Worm (Caenorhabditis elegans): Measurements from ENCODE around the gene clec-208.

DNA sequence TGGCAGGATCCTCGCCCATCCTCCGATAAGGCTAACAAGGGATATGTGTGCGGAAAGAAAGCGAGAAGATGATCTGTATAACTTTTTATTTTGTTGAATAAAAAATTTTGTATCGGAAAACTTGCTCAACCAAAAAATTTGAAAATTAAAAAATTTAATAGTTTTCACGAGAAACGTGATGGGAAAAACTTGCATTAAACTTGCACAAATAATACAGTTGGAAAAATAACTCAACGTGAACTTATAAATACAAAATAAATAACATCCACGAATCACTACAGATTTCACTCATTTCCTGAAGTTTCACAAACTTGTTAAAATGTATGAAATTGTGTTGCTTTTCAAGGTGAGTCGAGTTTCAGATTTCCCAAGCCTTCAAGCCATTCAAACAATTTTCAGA lies 1.3 kb downstream of the clec-208 start, which contains the start of gene F36F12.7:
- no peak for TF ChIP-seq med-1 (GFP tag; optimal IDR thresholded peaks at IDR 0.05; ENCODE audit: insufficient read depth)
- no peak for TF ChIP-seq cog-1 (tag; optimal IDR thresholded peaks at IDR 0.05)
- no peak for TF ChIP-seq tab-1 (GFP tag; IDR thresholded peaks at IDR 0.05)
- TF ChIP-seq flt-1 (GFP tag; IDR thresholded peaks at IDR 0.05), result no peak
- TF ChIP-seq T22C8.4 (GFP tag; IDR thresholded peaks at IDR 0.05), result no peak
- no peak for TF ChIP-seq ztf-23 (GFP tag; IDR thresholded peaks at IDR 0.05)

Measured in whole organism, midembryonic.